Worm (Caenorhabditis elegans) whole organism, L4 larva: ENCODE data around the gene srz-6.

ENCODE experiments used
- F44E2.7 ChIP-seq: fragments of 200-800 bp; sonication (Bioruptor generic); IDR thresholded peaks from 2 replicates; pipeline ENCODE4 v2.1.2; 2022; ENCODE audit warnings: missing genetic modification characterization, missing compliant biosample characterization
- aly-2 ChIP-seq: sonication (generic microtip); optimal IDR thresholded peaks from 2 replicates; lab custom pipeline; 2018; ENCODE audit warnings: missing biosample characterization, missing genetic modification characterization
- ama-1 ChIP-seq: fragments of 150-350 bp; optimal IDR thresholded peaks from 2 replicates; lab custom pipeline; 2014; ENCODE audit warnings: inconsistent platforms, mixed read lengths
- dmd-6 ChIP-seq: fragments of 200-800 bp; sonication (Bioruptor generic); IDR thresholded peaks from 2 replicates; pipeline ENCODE4 v1.3.6; 2022; ENCODE audit warnings: missing genetic modification reagents, missing genetic modification characterization, missing compliant biosample characterization
- lin-15B ChIP-seq: fragments of 150-350 bp; sonication (generic microtip); optimal IDR thresholded peaks from 3 replicates; lab custom pipeline; 2014; ENCODE audit warnings: missing biosample characterization, missing genetic modification characterization
- mdl-1 ChIP-seq, 2 experiments: fragments of 150-350 bp in 1 of 2; sonication (generic microtip) in 1 of 2; optimal IDR thresholded peaks; 2 replicates each; lab custom pipeline; 2014 to 2017; ENCODE audit warnings: missing biosample characterization in 2 of 2, missing genetic modification characterization in 2 of 2
- nhr-111 ChIP-seq: fragments of 200-800 bp; sonication (Bioruptor generic); optimal IDR thresholded peaks from 2 replicates; lab custom pipeline; 2018; ENCODE audit warnings: mild to moderate bottlenecking, missing genetic modification characterization, missing compliant biosample characterization
- nhr-77 ChIP-seq: fragments of 150-350 bp; optimal IDR thresholded peaks from 2 replicates; lab custom pipeline; 2014; ENCODE audit warnings: missing biosample characterization, missing genetic modification characterization
- sdz-12 ChIP-seq: fragments of 200-800 bp; sonication (Bioruptor generic); optimal IDR thresholded peaks from 2 replicates; lab custom pipeline; 2018; ENCODE audit warnings: mild to moderate bottlenecking, missing genetic modification characterization, missing compliant biosample characterization

DNA sequence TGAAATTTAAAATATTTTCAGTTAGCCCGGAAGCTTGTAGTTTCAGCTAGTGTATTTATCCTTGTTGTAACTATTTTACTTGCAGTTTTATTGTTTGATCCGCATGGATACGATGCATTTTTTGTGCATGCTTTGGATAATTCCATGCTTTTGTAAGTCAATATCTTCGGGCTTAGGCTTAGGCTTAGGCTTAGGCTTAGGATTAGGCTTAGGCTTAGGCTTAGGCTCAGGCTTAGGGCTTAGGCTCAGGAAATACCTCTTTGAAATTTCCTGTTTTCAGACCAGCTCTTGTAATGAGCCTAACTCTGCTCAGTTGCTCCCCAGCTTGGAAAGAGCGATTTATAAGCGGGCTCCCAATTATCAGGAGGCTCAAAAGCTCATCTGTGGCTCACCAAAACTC is 25.0 kb upstream of the srz-6 start, which contains the start of gene srg-16:
- TF ChIP-seq lin-15B (tag; lab: Kevin White, UChicago) (no peak), F44E2.7 (GFP tag; lab: Robert Waterston, UW) (no peak), dmd-6 (no peak), nhr-111 (GFP tag; lab: Kevin White, UChicago) (no peak), sdz-12 (no peak), aly-2 (tag; lab: Kevin White, UChicago) (no peak), ama-1 (lab: Kevin White, UChicago) (no peak), mdl-1 (tag; optimal IDR thresholded peaks at IDR 0.05; lab: Kevin White, UChicago) (no peak), nhr-77 (tag; lab: Kevin White, UChicago) (no peak)
